Fruit fly (Drosophila melanogaster) whole organism, embryonic: ENCODE results near the gene CG2444.

Experiments
- Awh ChIP-seq: fragments of 200-800 bp; sonication (Bioruptor generic); IDR thresholded peaks from 2 replicates; pipeline ENCODE4, ENCODE4 v1.3.6; 2022; ENCODE audit warnings: missing biosample characterization, missing genetic modification characterization
- BEAF-32 ChIP-seq: fragments of 200-800 bp; sonication (Bioruptor generic); optimal IDR thresholded peaks from 3 replicates; lab custom pipeline; 2017; ENCODE audit warnings: missing biosample characterization, missing genetic modification characterization, mild to moderate bottlenecking, moderate library complexity, missing genetic modification reagents
- CG10321 ChIP-seq: fragments of 200-800 bp; sonication (Bioruptor generic); IDR thresholded peaks from 2 replicates; pipeline ENCODE4 v1.3.6; 2022; ENCODE audit warnings: missing biosample characterization, missing genetic modification characterization
- CG10543 ChIP-seq: fragments of 200-800 bp; sonication (Bioruptor generic); optimal IDR thresholded peaks from 3 replicates; lab custom pipeline; 2017; ENCODE audit warnings: missing biosample characterization, mild to moderate bottlenecking, missing genetic modification characterization, moderate library complexity
- CG13894 ChIP-seq: fragments of 200-800 bp; sonication (Bioruptor generic); optimal IDR thresholded peaks from 3 replicates; lab custom pipeline; 2018; ENCODE audit warnings: missing biosample characterization, mild to moderate bottlenecking, missing genetic modification characterization, moderate library complexity
- CG15269 ChIP-seq: fragments of 200-800 bp; sonication (Bioruptor generic); optimal IDR thresholded peaks from 2 replicates; lab custom pipeline; 2018; ENCODE audit warnings: missing biosample characterization, mild to moderate bottlenecking, missing genetic modification characterization, moderate library complexity
- CG1832 ChIP-seq: fragments of 200-800 bp; sonication (Bioruptor generic); optimal IDR thresholded peaks from 2 replicates; lab custom pipeline; 2017; ENCODE audit warnings: missing biosample characterization, mild to moderate bottlenecking, missing genetic modification characterization, inconsistent platforms
- CG2199 ChIP-seq: fragments of 200-800 bp; sonication (Bioruptor generic); IDR thresholded peaks from 3 replicates; pipeline ENCODE4 v1.3.6; 2022; ENCODE audit warnings: missing biosample characterization, missing genetic modification characterization
- CG34376 ChIP-seq: fragments of 200-800 bp; sonication (Bioruptor generic); optimal IDR thresholded peaks from 2 replicates; lab custom pipeline; 2018; ENCODE audit warnings: missing biosample characterization, mild to moderate bottlenecking, missing genetic modification characterization
- CG6683 ChIP-seq: fragments of 200-800 bp; sonication (Bioruptor generic); optimal IDR thresholded peaks from 2 replicates; lab custom pipeline; 2017; ENCODE audit warnings: missing biosample characterization, mild to moderate bottlenecking, missing genetic modification characterization, missing genetic modification reagents
- CG6813 ChIP-seq: fragments of 200-800 bp; sonication (Bioruptor generic); optimal IDR thresholded peaks from 2 replicates; lab custom pipeline; 2017; ENCODE audit warnings: missing biosample characterization, missing genetic modification characterization, mild to moderate bottlenecking, moderate library complexity, missing genetic modification reagents
- CrebB ChIP-seq: fragments of 200-800 bp; sonication (Bioruptor generic); optimal IDR thresholded peaks from 3 replicates; lab custom pipeline; 2018; ENCODE audit warnings: missing biosample characterization, mild to moderate bottlenecking, missing genetic modification characterization
- Deaf1 ChIP-seq: fragments of 200-800 bp; optimal IDR thresholded peaks from 3 replicates; lab custom pipeline; 2019; ENCODE audit warnings: missing biosample characterization, mild to moderate bottlenecking, missing genetic modification characterization, moderate library complexity
- GATAe ChIP-seq: fragments of 200-800 bp; sonication (Bioruptor generic); conservative IDR thresholded peaks from 2 replicates; pipeline ENCODE4 v1.3.6; 2022; ENCODE audit warnings: missing biosample characterization, missing genetic modification characterization
- Hey ChIP-seq: fragments of 200-800 bp; sonication (Bioruptor generic); optimal IDR thresholded peaks from 3 replicates; lab custom pipeline; 2018; ENCODE audit warnings: missing biosample characterization, mild to moderate bottlenecking, missing genetic modification characterization
- Hr78 ChIP-seq, 2 experiments: fragments of 200-800 bp in 1 of 2; fragments of >200 bp in 1 of 2; sonication (Bioruptor generic) in 1 of 2; optimal IDR thresholded peaks; 2 replicates each; lab custom pipeline; 2017 to 2019; ENCODE audit warnings: missing biosample characterization in 2 of 2, missing genetic modification characterization in 2 of 2, mild to moderate bottlenecking in 1 of 2, moderate library complexity in 1 of 2
- Med ChIP-seq: fragments of 200-800 bp; sonication (Bioruptor generic); peaks from one replicate; lab custom pipeline; 2016; ENCODE audit warnings: missing biosample characterization, missing genetic modification characterization, mild to moderate bottlenecking, inconsistent platforms, moderate library complexity
- Nf-YC ChIP-seq: fragments of 200-800 bp; optimal IDR thresholded peaks from 3 replicates; lab custom pipeline; 2019; ENCODE audit warnings: missing biosample characterization, mild to moderate bottlenecking, missing genetic modification characterization, moderate library complexity
- Pdp1 ChIP-seq, 2 experiments: fragments of 200-800 bp; sonication (Bioruptor generic); optimal IDR thresholded peaks; 3 replicates each; lab custom pipeline; 2016; ENCODE audit warnings: missing biosample characterization in 2 of 2, missing genetic modification characterization in 2 of 2, mild to moderate bottlenecking in 1 of 2, moderate library complexity in 1 of 2
- Spps ChIP-seq: fragments of 200-800 bp; sonication (Bioruptor generic); optimal IDR thresholded peaks from 2 replicates; lab custom pipeline; 2018; ENCODE audit warnings: missing biosample characterization, mild to moderate bottlenecking, missing genetic modification characterization
- Trl ChIP-seq, 3 experiments: fragments of >200 bp in 2 of 3; fragments of 200-800 bp in 1 of 3; sonication (Bioruptor generic) in 1 of 3; optimal IDR thresholded peaks; 2 replicates in 1 of 3; 3 replicates in 2 of 3; lab custom pipeline; 2016 to 2017; ENCODE audit warnings: missing biosample characterization in 1 of 3, missing genetic modification characterization in 1 of 3
- cg ChIP-seq: fragments of 200-800 bp; sonication (Bioruptor generic); optimal IDR thresholded peaks from 3 replicates; lab custom pipeline; 2019; ENCODE audit warnings: missing biosample characterization, mild to moderate bottlenecking, missing genetic modification characterization, moderate library complexity
- chif ChIP-seq, 2 experiments: fragments of 200-800 bp; sonication (Bioruptor generic); optimal IDR thresholded peaks; 3 replicates each; lab custom pipeline; 2016; ENCODE audit warnings: missing biosample characterization in 2 of 2, missing genetic modification characterization in 2 of 2
- ci ChIP-seq: fragments of 200-800 bp; sonication (Bioruptor generic); IDR thresholded peaks from 3 replicates; pipeline ENCODE4 v1.3.6; 2022; ENCODE audit warnings: missing biosample characterization, missing genetic modification characterization
- dimm ChIP-seq: fragments of 200-800 bp; sonication (Bioruptor generic); IDR thresholded peaks from 2 replicates; pipeline ENCODE4 v1.3.6; 2022; ENCODE audit warnings: missing biosample characterization, missing genetic modification characterization
- exex ChIP-seq: fragments of 200-800 bp; sonication (Bioruptor generic); optimal IDR thresholded peaks from 4 replicates; lab custom pipeline; 2018; ENCODE audit warnings: missing biosample characterization, mild to moderate bottlenecking, missing genetic modification characterization, moderate library complexity
- fd102C ChIP-seq: fragments of 200-800 bp; sonication (Bioruptor generic); optimal IDR thresholded peaks from 2 replicates; lab custom pipeline; 2018; ENCODE audit warnings: missing biosample characterization, mild to moderate bottlenecking, missing genetic modification characterization, moderate library complexity
- gfzf ChIP-seq: fragments of 200-800 bp; sonication (Bioruptor generic); optimal IDR thresholded peaks from 2 replicates; lab custom pipeline; 2016; ENCODE audit warnings: missing biosample characterization, mild to moderate bottlenecking, missing genetic modification characterization, moderate library complexity
- grn ChIP-seq: fragments of 200-800 bp; sonication (Bioruptor generic); optimal IDR thresholded peaks from 3 replicates; lab custom pipeline; 2017; ENCODE audit warnings: missing biosample characterization, missing genetic modification characterization
- lab ChIP-seq: fragments of 200-800 bp; sonication (Bioruptor generic); optimal IDR thresholded peaks from 3 replicates; lab custom pipeline; 2017; ENCODE audit warnings: missing biosample characterization, missing genetic modification characterization, mild to moderate bottlenecking, moderate library complexity, missing genetic modification reagents
- mirr ChIP-seq: fragments of 200-800 bp; sonication (Bioruptor generic); optimal IDR thresholded peaks from 3 replicates; lab custom pipeline; 2018; ENCODE audit warnings: missing biosample characterization, mild to moderate bottlenecking, missing genetic modification characterization
- nom ChIP-seq: fragments of 200-800 bp; sonication (Bioruptor generic); optimal IDR thresholded peaks from 2 replicates; lab custom pipeline; 2017; ENCODE audit warnings: missing biosample characterization, missing genetic modification characterization, mild to moderate bottlenecking, moderate library complexity, missing genetic modification reagents
- row ChIP-seq: fragments of 200-800 bp; sonication (Bioruptor generic); IDR thresholded peaks from 3 replicates; pipeline ENCODE4 v1.3.6; 2022; ENCODE audit warnings: missing biosample characterization, missing genetic modification characterization
- salm ChIP-seq: fragments of 200-800 bp; sonication (Bioruptor generic); optimal IDR thresholded peaks from 2 replicates; lab custom pipeline; 2018; ENCODE audit warnings: missing biosample characterization, mild to moderate bottlenecking, missing genetic modification characterization
- scrt ChIP-seq: fragments of 200-800 bp; sonication (Bioruptor generic); optimal IDR thresholded peaks from 2 replicates; lab custom pipeline; 2018; ENCODE audit warnings: missing biosample characterization, mild to moderate bottlenecking, missing genetic modification characterization, moderate library complexity
- sd ChIP-seq: fragments of 200-800 bp; sonication (Bioruptor generic); optimal IDR thresholded peaks from 3 replicates; lab custom pipeline; 2018; ENCODE audit warnings: missing biosample characterization, mild to moderate bottlenecking, missing genetic modification characterization, moderate library complexity
- sqz ChIP-seq: fragments of 200-800 bp; sonication (Bioruptor generic); optimal IDR thresholded peaks from 3 replicates; lab custom pipeline; 2018; ENCODE audit warnings: missing biosample characterization, mild to moderate bottlenecking, missing genetic modification characterization
- sug ChIP-seq: fragments of 200-800 bp; optimal IDR thresholded peaks from 2 replicates; lab custom pipeline; 2019; ENCODE audit warnings: missing biosample characterization, mild to moderate bottlenecking, missing genetic modification characterization, moderate library complexity
- tll ChIP-seq, 2 experiments: fragments of 200-800 bp in 1 of 2; fragments of >200 bp in 1 of 2; sonication (Bioruptor generic) in 1 of 2; optimal IDR thresholded peaks; 2 replicates each; lab custom pipeline; 2017 to 2019; ENCODE audit warnings: missing biosample characterization in 2 of 2, missing genetic modification characterization in 2 of 2, mild to moderate bottlenecking in 1 of 2, moderate library complexity in 1 of 2

Gene CG2444

dm6 chrX:11694959-11695882, 9.9 kb downstream of the CG2444 start, which contains the start of gene PhKgamma (continued):
- TF ChIP-seq Spps (tag; lab: Kevin White, UChicago), result no peak

dm6 chrX:11689669-11690068, 15.4 kb downstream of the CG2444 start:
- TF ChIP-seq Awh, result no peak
- peak; percentile 47; the same call in 1 of the 2 replicates for TF ChIP-seq CG10321 (GFP tag; lab: Robert Waterston, UW)
- no peak for TF ChIP-seq dimm (GFP tag; lab: Robert Waterston, UW)
- TF ChIP-seq chif (GFP tag; optimal IDR thresholded peaks at IDR 0.05; lab: Kevin White, UChicago), result no peak
- peak in 1 of 2 experiments; percentile 20 for TF ChIP-seq Trl (optimal IDR thresholded peaks at IDR 0.05; lab: Kevin White, UChicago)
- no peak for TF ChIP-seq Trl (GFP tag; optimal IDR thresholded peaks at IDR 0.05; lab: Kevin White, UChicago)
- no peak for TF ChIP-seq CG15269 (tag; lab: Kevin White, UChicago)
- peak in 1 of 2 experiments; percentile 6 for TF ChIP-seq tll (GFP tag; optimal IDR thresholded peaks at IDR 0.05; lab: Kevin White, UChicago)
- no peak for TF ChIP-seq gfzf
- no peak for TF ChIP-seq salm (tag; lab: Kevin White, UChicago)
- peak; percentile 53 for TF ChIP-seq CG1832 (GFP tag; lab: Kevin White, UChicago)
- no peak for TF ChIP-seq CG6683
- no peak for TF ChIP-seq CrebB (tag; lab: Kevin White, UChicago)

dm6 chrX:11687666-11688492, 17.2 kb downstream of the CG2444 start:
- TF ChIP-seq Awh (0 out of 2 replicates have a peak, but pooled peaks have one; percentile 18), lab (GFP tag; lab: Kevin White, UChicago) (peak; percentile 48), sug (peak; percentile 67), row (GFP tag; lab: Robert Waterston, UW) (no peak), sd (tag; lab: Kevin White, UChicago) (peak; percentile 8), cg (GFP tag; lab: Kevin White, UChicago) (peak; percentile 66), mirr (GFP tag; lab: Kevin White, UChicago) (peak; percentile 10), CG34376 (GFP tag; lab: Kevin White, UChicago) (peak; percentile 47), CG10543 (GFP tag; lab: Kevin White, UChicago) (peak; percentile 4), fd102C (GFP tag; lab: Kevin White, UChicago) (no peak), BEAF-32 (GFP tag; lab: Kevin White, UChicago) (no peak), CG2199 (GFP tag; lab: Robert Waterston, UW) (peak; percentile 69; the same call in 2 of the 3 replicates), Nf-YC (tag; lab: Kevin White, UChicago) (no peak), nom (peak; percentile 3), scrt (GFP tag; lab: Kevin White, UChicago) (no peak), Med (GFP tag; lab: Kevin White, UChicago) (peak; percentile 33), Deaf1 (tag; lab: Kevin White, UChicago) (peak; percentile 48), exex (tag; lab: Kevin White, UChicago) (peak; percentile 40), grn (peak; percentile 90), CG6813 (GFP tag; lab: Kevin White, UChicago) (peak; percentile 2), CG13894 (peak; percentile 72), Hr78 (GFP tag; optimal IDR thresholded peaks at IDR 0.05; lab: Kevin White, UChicago) (no peak), ci (GFP tag; lab: Robert Waterston, UW) (no peak), Hey (tag; lab: Kevin White, UChicago) (peak; percentile 2), GATAe (GFP tag; lab: Robert Waterston, UW) (peak; percentile 86), Pdp1 (GFP tag; optimal IDR thresholded peaks at IDR 0.05; lab: Kevin White, UChicago) (peak in 1 of 2 experiments; percentile 87), sqz (GFP tag; lab: Kevin White, UChicago) (peak; percentile 61)
